Worm (Caenorhabditis elegans): ENCODE results near the gene suox-1.

The suox-1 gene

DNA sequence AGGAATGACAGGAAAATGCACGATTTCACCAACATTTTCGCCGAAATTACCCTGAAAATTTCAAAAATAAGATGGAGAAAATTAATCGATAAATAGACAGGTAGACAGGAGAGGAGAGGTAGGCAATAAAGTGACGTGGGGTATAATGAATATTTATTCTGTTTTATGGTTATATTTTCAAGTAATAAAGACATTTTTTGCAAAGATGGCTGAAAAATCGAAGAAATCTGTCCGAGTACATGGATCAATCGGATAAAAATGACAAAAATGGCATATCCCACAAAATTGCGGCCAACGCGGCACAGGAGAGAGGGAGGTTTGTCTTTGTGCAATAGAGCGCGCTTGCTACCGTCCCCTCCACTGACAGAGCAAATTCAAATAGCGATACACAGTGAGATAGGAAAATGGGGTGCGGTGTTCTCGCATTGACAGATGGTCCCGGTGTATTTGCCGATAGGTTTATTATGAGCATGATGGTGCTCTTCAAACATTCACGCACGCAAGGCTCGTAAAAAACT lies 10.5 kb downstream of the suox-1 start, which contains the start of gene zipt-7.2:
Gene zipt-7.2 (minus strand): TSS at position 51 of the 518 bp plus-strand sequence.
- TF ChIP-seq elt-3 (tag; optimal IDR thresholded peaks at IDR 0.05) (no peak), egl-27 (tag; optimal IDR thresholded peaks at IDR 0.05) (no peak), mdl-1 (tag; optimal IDR thresholded peaks at IDR 0.05) (no peak), nhr-237 (tag; optimal IDR thresholded peaks at IDR 0.05) (no peak), nhr-129 (tag; optimal IDR thresholded peaks at IDR 0.05) (peak; percentile 20), nhr-11 (tag; optimal IDR thresholded peaks at IDR 0.05) (no peak), R02D3.7 (tag; optimal IDR thresholded peaks at IDR 0.05) (no peak), blmp-1 (tag; optimal IDR thresholded peaks at IDR 0.05; ENCODE audit: insufficient read depth) (no peak), nhr-10 (tag; optimal IDR thresholded peaks at IDR 0.05) (no peak), ama-1 (optimal IDR thresholded peaks at IDR 0.05) (no peak), alr-1 (tag; optimal IDR thresholded peaks at IDR 0.05) (no peak), mab-5 (tag; optimal IDR thresholded peaks at IDR 0.05) (no peak), Y55F3AM.14 (GFP tag; optimal IDR thresholded peaks at IDR 0.05) (no peak), ztf-1 (GFP tag; conservative IDR thresholded peaks at IDR 0.05) (no peak), C34F6.9 (tag; optimal IDR thresholded peaks at IDR 0.05) (peak; percentile 9), aly-2 (tag; optimal IDR thresholded peaks at IDR 0.05) (no peak), crh-2 (tag; optimal IDR thresholded peaks at IDR 0.05) (peak; percentile 10), skn-1 (tag; optimal IDR thresholded peaks at IDR 0.05) (no peak), nhr-23 (tag; optimal IDR thresholded peaks at IDR 0.05) (no peak), nhr-77 (tag; optimal IDR thresholded peaks at IDR 0.05) (no peak), zag-1 (tag; optimal IDR thresholded peaks at IDR 0.05) (no peak), sma-9 (GFP tag; optimal IDR thresholded peaks at IDR 0.05) (no peak), sma-9 (tag; optimal IDR thresholded peaks at IDR 0.05) (no peak), nhr-21 (tag; optimal IDR thresholded peaks at IDR 0.05) (no peak), unc-55 (GFP tag; optimal IDR thresholded peaks at IDR 0.05) (no peak)

DNA sequence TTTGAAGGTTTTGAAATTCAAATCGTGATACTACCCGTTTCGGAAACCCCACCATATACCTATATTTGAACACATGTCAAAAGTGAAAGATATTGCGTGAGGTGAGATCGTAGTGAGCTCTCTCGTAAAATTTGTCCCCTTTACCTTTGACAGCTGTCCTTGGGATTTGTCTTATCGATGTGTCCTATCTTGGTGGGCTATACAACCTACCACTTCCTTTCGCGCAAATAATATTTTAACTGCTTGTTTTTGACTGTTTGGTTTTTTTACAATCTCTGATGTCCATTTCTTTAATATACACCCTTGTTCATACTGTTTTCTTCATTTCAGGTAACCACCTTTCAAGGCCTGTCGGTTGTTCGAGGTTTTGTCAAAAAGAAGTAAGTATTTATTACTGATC lies 12.3 kb downstream of the suox-1 start, which contains the start of gene eat-20:
Gene eat-20 (plus strand): TSS at position 331 of the 400 bp plus-strand sequence.
- TF ChIP-seq nhr-12 (tag; optimal IDR thresholded peaks at IDR 0.05), result no peak
- TF ChIP-seq ceh-82 (tag; optimal IDR thresholded peaks at IDR 0.05), result no peak
- no peak for TF ChIP-seq ceh-16 (tag; optimal IDR thresholded peaks at IDR 0.05)
- TF ChIP-seq nhr-11 (tag; optimal IDR thresholded peaks at IDR 0.05), result no peak
- TF ChIP-seq egl-27 (tag; optimal IDR thresholded peaks at IDR 0.05), result no peak
- no peak for TF ChIP-seq sma-9 (GFP tag; optimal IDR thresholded peaks at IDR 0.05)
- TF ChIP-seq sma-9 (tag; optimal IDR thresholded peaks at IDR 0.05), result no peak
- TF ChIP-seq gmeb-1 (tag; optimal IDR thresholded peaks at IDR 0.05), result no peak
- TF ChIP-seq lsy-2 (tag; optimal IDR thresholded peaks at IDR 0.05), result no peak
- TF ChIP-seq unc-39 (tag; optimal IDR thresholded peaks at IDR 0.05), result no peak

DNA sequence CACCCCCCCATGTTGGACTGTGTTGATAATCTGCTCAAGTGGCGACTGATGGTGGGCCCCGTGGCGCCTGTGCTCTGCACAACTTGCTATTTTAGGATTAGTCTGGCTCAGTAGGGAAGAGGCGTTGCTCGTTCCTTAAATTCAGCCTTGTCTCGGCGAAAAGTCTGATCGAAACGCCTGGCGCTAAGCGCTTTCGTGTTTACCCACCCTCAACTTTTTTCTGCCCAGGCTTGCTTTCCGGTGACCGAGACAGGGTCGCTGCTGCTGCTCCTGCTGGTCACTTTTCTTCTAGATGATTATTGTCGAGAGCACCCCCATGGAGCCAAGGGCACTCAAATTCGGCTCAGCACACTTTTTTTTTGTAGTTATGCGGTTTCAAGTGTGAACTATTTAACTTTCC lies 17.2 kb downstream of the suox-1 start:
- TF ChIP-seq sma-3 (GFP tag; optimal IDR thresholded peaks at IDR 0.05) (no peak), ama-1 (optimal IDR thresholded peaks at IDR 0.05) (no peak), nhr-25 (tag; optimal IDR thresholded peaks at IDR 0.05) (no peak), ZK546.5 (tag; optimal IDR thresholded peaks at IDR 0.05) (no peak), lin-13 (GFP tag; optimal IDR thresholded peaks at IDR 0.05) (no peak), egl-27 (tag; optimal IDR thresholded peaks at IDR 0.05) (no peak), mdl-1 (tag; optimal IDR thresholded peaks at IDR 0.05) (no peak), unc-62 (GFP tag; optimal IDR thresholded peaks at IDR 0.05) (no peak), unc-39 (tag; optimal IDR thresholded peaks at IDR 0.05) (no peak), fos-1 (tag; optimal IDR thresholded peaks at IDR 0.05) (no peak), blmp-1 (tag; optimal IDR thresholded peaks at IDR 0.05; ENCODE audit: insufficient read depth) (no peak), unc-55 (GFP tag; optimal IDR thresholded peaks at IDR 0.05) (no peak), Y55F3AM.14 (GFP tag; optimal IDR thresholded peaks at IDR 0.05) (no peak), R02D3.7 (tag; optimal IDR thresholded peaks at IDR 0.05) (no peak), dmd-4 (tag; optimal IDR thresholded peaks at IDR 0.05) (no peak), alr-1 (tag; optimal IDR thresholded peaks at IDR 0.05) (no peak), nhr-21 (tag; optimal IDR thresholded peaks at IDR 0.05) (no peak), aly-2 (tag; optimal IDR thresholded peaks at IDR 0.05) (no peak)

DNA sequence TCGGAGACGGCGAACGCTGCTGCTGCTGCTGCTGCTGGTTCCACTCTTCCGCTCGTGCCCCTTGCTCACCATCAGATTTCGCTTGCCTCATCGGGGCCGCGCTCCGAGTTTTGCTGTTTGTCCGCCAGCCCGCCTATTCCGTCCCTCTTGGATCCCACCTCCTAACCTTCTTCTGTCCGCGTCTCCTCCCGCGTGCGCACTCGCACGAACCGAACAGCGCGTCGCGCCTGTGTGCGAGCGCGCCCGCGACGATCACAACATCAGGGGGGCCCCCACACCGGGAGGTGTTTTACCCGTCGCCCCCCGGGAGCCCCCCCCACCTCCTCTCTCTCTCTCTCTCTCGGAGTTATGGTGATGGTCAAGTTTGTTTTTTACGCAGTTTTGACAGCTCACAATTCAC lies 18.4 kb downstream of the suox-1 start:
- TF ChIP-seq unc-62 (GFP tag; optimal IDR thresholded peaks at IDR 0.05), result no peak
- no peak for TF ChIP-seq lin-13 (GFP tag; optimal IDR thresholded peaks at IDR 0.05)
- TF ChIP-seq ama-1 (optimal IDR thresholded peaks at IDR 0.05), result no peak
- TF ChIP-seq dmd-4 (tag; optimal IDR thresholded peaks at IDR 0.05), result no peak
- no peak for TF ChIP-seq unc-39 (tag; optimal IDR thresholded peaks at IDR 0.05)
- TF ChIP-seq lin-11 (tag; optimal IDR thresholded peaks at IDR 0.05), result no peak
- no peak for TF ChIP-seq mdl-1 (tag; optimal IDR thresholded peaks at IDR 0.05)
- no peak for TF ChIP-seq R02D3.7 (tag; optimal IDR thresholded peaks at IDR 0.05)

Measured in whole organism, L2 larva.